Worm (Caenorhabditis elegans) whole organism, L4 larva: ENCODE data around the gene ech-6.

Experiments
- egl-27 ChIP-seq: sonication (generic microtip); optimal IDR thresholded peaks from 3 replicates; lab custom pipeline; 2017; ENCODE audit warnings: missing biosample characterization, missing genetic modification reagents, missing genetic modification characterization
- egl-43 ChIP-seq: fragments of 200-800 bp; sonication (Bioruptor generic); IDR thresholded peaks from 2 replicates; pipeline ENCODE4 v1.3.6; 2022; ENCODE audit warnings: missing genetic modification reagents, missing genetic modification characterization, missing compliant biosample characterization
- fos-1 ChIP-seq: fragments of 150-350 bp; optimal IDR thresholded peaks from 2 replicates; lab custom pipeline; 2014; ENCODE audit warnings: missing biosample characterization, missing genetic modification characterization
- lin-15B ChIP-seq: fragments of 150-350 bp; sonication (generic microtip); optimal IDR thresholded peaks from 3 replicates; lab custom pipeline; 2014; ENCODE audit warnings: missing biosample characterization, missing genetic modification characterization
- lin-29 ChIP-seq: fragments of 200-800 bp; sonication (Bioruptor generic); IDR thresholded peaks from 2 replicates; pipeline ENCODE4 v1.3.6; 2022; ENCODE audit warnings: missing genetic modification reagents, missing genetic modification characterization, missing compliant biosample characterization

ce11 chrIII:9793592-9794417 lies 41.1 kb upstream of the ech-6 start, which contains the start of the genes R10E11.9 and mcm-6:
- TF ChIP-seq egl-43 (GFP tag; lab: Robert Waterston, UW), result no peak
- no peak for TF ChIP-seq lin-15B (tag; lab: Kevin White, UChicago)
- TF ChIP-seq egl-27 (tag; lab: Kevin White, UChicago), result no peak
- TF ChIP-seq lin-29, result no peak
- TF ChIP-seq fos-1 (tag; lab: Kevin White, UChicago), result no peak
